Fruit fly (Drosophila melanogaster) S2 (cell line): ENCODE data around the gene fy.

Experiments
- CG8478 ChIP-seq: fragments of >200 bp; optimal IDR thresholded peaks from 2 replicates; lab custom pipeline; 2018
- CTCF ChIP-seq, 2 experiments: fragments of >200 bp; optimal IDR thresholded peaks; 2 replicates each; lab custom pipeline; 2018

DNA sequence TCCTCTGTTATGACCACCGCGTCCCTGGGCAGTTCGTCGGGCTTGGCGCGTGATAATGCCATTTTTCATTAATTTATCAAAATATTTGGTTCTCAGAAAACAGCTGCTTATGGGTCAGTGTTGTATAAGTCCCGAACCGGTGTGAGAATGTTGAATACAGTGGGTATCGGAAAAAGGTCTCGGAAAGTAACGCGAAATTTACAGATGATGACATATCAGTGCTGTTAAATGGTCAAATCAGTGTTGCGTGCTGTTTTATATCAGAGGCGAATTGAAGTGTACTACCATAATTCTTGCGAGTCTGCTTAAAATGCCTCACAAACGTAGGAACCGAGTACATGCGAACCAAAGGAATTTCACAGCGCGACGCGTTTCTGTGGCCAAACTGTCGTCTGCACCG, 20.4 kb downstream of the fy start, which contains the start of the genes CG13392 and Rcd4:
- no peak for TF ChIP-seq CTCF (optimal IDR thresholded peaks at IDR 0.05; lab: Kevin White, UChicago)
- no peak for TF ChIP-seq CG8478
